Worm (Caenorhabditis elegans): ENCODE data around the gene fat-1.

The fat-1 gene

ce11 chrIV:13360144-13360543 is 44.7 kb downstream of the fat-1 start, which contains the start of gene Y62E10A.3:
TSS of gene Y62E10A.3 (minus strand) at chrIV:13360244.
- no peak for TF ChIP-seq unc-62 (GFP tag; optimal IDR thresholded peaks at IDR 0.05)

- TF ChIP-seq unc-62 (GFP tag; optimal IDR thresholded peaks at IDR 0.05) = no peak
Observed at ce11 chrIV:13364869-13365268, 49.4 kb downstream of the fat-1 start, which contains the start of gene srsx-25. TSS of gene srsx-25 (plus strand) at chrIV:13365169.

Measured in whole organism, dauer.